Worm (Caenorhabditis elegans): ENCODE measurements around the gene srbc-22.

DNA sequence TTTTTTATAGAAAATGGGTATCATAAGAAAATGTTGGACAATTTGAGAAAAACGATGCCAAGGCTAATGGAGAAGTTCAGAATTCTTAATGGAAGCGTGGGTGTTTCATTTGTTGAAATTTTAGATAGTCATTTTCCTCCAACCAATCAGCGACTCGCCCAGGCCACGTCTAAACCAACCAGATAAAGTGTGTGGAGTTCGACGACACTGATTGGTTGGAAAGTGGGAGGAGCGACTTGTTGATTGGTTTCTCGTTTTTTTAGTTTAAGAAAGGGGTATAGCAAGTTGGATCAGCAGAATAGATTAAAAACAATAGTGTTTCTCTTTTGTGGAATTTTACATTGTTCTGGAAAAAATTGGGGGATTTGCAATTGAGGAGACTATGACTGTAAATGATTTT lies 50.6 kb downstream of the srbc-22 start:
- TF ChIP-seq fos-1 (tag; optimal IDR thresholded peaks at IDR 0.05) (no peak), nhr-76 (tag; optimal IDR thresholded peaks at IDR 0.05) (no peak)

Data from whole organism, L4 larva.